Fruit fly (Drosophila melanogaster): ENCODE measurements around the gene CG2116.

dm6 chrX:8116813-8117212 lies 12.8 kb upstream of the CG2116 start, which contains the start of gene CG1575:
- TF ChIP-seq CG3919 (GFP tag; optimal IDR thresholded peaks at IDR 0.05) (no peak), CG6808 (GFP tag; optimal IDR thresholded peaks at IDR 0.05) (no peak), CG6854 (GFP tag; optimal IDR thresholded peaks at IDR 0.05) (no peak), Hr39 (GFP tag; optimal IDR thresholded peaks at IDR 0.05) (no peak)

Measured in whole organism, prepupa.